Fruit fly (Drosophila melanogaster) ovary, adult (tissue): ENCODE data around the gene CG17118.

Experiments used
- CG17801 ChIP-seq: fragments of 200-800 bp; optimal IDR thresholded peaks from 2 replicates; lab custom pipeline; 2019; ENCODE audit warnings: missing biosample characterization, mild to moderate bottlenecking, missing genetic modification characterization, moderate library complexity; ENCODE audit not compliant: partially characterized antibody

CG17118 gene

DNA sequence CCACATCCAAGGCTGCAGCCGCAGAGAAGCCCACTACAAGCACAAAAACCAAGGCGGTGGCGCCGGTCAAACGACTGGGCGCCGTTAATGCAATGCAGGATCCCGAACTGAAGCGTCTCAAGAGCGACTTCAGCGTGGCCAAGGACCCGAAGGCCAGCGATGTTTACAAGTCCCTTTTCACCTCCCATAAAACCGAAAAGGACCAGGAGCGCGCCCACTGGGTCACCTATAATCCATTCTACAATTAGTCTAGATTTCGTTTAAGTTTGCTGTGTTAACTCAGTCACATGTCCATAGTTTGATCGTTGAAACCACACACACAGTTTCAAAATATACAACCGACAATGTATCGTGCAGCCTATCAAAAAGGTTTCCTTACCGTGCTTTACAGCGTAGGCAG, at the start of gene CG17118:
CG17118 (plus strand) TSS at position 301 of the 400 bp plus-strand sequence.
- no peak for TF ChIP-seq CG17801 (GFP tag; lab: Kevin White, UChicago)

DNA sequence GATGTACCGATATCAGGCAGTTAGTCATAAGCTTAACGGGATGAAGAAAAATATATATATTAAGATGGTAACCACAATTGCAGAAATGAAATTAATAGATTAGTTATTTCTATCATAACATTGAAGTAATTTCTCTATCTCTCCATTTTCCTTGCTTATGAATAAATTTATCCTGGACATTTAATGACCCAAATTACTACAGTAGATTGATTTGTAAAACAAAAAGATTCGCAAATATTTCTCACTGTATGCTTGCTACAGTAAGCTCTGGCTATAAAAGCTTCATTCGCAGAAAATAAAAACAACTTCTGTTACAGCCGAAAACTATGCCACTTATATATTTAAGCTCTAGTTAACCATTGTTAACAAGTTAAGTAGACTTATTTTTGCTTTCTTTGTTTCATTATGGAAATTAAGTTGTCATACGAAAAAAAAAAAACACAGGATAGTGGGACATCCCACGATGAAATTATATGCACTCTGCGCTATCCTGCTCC, 49.4 kb upstream of the CG17118 start, which contains the start of gene CG17105:
CG17105 (plus strand) TSS at position 447 of the 497 bp plus-strand sequence.
- TF ChIP-seq CG17801 (GFP tag; lab: Kevin White, UChicago), result no peak

DNA sequence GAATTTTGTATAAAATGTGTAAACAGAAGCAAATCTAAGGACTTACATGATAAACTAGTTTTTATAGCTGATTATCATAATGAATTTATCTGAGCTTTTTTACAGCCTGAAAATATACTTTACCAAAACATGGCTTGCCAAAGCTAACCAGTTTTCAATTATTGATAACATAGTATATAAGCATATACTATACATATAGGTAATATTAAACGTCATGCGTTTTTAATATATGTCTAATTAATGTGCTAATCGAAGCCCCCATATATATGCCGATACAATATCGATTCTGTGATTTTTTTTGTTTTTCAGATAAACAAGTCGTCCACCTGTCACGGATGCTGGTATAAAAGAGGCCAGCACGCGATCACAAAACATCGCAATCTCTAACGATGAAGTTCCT, 48.5 kb upstream of the CG17118 start, which contains the start of gene CG17107:
CG17107 (plus strand) TSS at position 301 of the 400 bp plus-strand sequence.
- no peak for TF ChIP-seq CG17801 (GFP tag; lab: Kevin White, UChicago)

DNA sequence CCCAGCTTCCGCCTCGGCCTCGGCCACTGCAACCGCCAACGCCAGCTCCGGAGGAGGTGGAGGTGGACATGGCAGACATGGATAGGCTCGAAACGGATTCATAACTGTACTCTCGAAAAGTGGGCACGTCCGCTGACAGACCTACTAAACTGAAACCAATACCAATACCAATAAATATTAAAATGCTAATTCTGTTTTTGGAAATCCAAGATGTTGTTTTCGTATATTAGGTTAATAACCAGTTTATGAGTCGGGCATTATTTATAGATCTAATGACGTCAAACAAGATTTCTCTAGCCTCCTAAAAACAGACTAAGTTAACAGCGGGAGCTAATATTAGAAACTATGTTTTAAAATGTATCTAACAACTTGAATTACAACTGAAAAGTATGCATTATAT, 47.9 kb upstream of the CG17118 start:
- TF ChIP-seq CG17801 (GFP tag; lab: Kevin White, UChicago), result no peak

DNA sequence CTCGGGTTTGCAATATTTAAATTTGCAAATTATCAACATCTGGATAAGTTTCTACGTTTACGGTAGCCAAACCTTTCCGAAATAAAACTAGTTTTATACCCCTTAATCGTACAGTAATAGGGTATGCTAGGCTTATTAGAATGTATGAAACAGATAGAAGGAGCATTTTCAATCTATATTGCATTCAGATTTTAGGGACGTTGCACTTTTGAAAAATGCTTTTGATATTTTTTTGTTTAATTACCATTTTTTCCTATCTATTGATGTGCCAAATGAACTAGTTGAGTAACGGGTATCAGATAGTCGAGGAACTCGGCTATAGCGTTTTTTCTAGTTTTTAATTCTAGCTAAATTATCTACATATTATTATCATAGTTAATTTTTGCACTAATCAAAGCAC, 47.1 kb upstream of the CG17118 start:
- no peak for TF ChIP-seq CG17801 (GFP tag; lab: Kevin White, UChicago)

DNA sequence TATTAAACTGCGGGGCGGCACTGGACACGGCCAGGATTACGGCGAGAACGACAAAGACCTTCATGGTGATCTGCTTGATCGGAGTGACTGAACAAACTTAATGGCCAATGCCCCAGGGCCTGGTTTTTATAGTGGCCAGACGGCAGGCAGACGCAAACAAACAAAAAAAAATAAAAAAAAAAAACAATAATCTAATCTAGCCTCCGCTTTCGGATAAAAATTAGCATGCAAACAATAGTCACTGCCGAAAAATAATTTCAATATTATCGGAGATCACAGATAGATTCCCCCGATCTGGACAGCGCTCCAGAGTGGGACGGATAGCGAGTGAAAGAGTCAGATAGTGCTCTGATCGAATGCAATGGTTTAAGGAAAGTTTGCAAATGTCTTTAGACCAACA, 45.7 kb upstream of the CG17118 start, which contains the start of gene CG7299:
CG7299 (minus strand) TSS at position 101 of the 400 bp plus-strand sequence.
- TF ChIP-seq CG17801 (GFP tag; lab: Kevin White, UChicago), result no peak

DNA sequence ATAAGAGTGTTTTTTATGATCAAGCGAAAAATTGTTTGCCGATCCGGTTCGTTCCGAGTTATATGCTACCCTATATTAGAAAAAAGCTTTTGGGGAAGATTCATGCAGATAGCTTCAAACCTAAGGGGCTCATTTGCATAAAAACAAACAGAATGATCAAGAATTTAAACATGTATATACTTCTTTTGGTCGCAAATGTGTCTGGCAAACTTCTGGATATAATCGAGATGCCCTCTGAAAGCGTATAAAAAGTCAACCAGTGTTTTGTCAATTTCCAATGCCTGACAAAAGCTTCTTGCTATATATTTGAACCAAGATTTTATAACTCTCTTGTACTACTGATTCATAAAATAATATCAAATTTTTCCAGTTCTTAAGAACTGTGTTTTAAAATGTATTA, 44.4 kb upstream of the CG17118 start:
- no peak for TF ChIP-seq CG17801 (GFP tag; lab: Kevin White, UChicago)

DNA sequence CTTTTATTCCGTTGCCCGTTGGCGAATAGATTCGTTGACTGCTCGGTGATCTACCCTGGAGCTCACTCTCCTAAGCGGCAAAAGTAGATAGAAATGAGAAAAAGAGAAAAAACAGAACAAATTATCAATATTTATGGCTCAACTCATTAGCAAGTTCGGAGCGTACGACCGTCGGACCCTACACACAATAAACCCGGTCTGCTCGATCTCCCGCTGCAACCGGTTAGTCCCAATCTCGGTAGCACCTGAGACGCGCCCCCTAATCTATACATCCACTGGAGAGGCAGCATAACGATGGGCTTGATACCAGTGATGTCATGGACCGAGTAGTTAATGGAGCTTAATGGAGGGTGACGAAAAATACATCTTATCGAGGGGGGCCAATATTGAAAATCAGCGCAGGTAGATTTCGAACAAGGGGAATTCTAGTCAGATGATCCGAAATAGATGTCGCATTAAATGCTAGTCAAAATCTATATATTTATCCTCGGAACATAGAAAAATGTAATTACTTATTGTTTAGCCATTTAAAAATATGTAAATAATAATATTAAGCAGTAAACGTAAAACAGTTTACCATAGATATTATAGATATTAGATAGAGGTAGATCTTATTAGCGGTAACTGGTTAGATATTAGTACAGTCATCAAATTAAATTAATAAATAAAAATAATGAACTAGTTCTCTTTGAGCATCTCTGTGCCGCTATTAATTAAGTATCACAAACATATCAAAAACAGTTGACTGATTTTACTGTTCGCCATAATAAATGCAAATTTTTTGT, 42.9 kb upstream of the CG17118 start, which contains the start of gene CG7296:
CG7296 (minus strand) TSS at position 58 of the 785 bp plus-strand sequence.
- TF ChIP-seq CG17801 (GFP tag; lab: Kevin White, UChicago), result no peak

DNA sequence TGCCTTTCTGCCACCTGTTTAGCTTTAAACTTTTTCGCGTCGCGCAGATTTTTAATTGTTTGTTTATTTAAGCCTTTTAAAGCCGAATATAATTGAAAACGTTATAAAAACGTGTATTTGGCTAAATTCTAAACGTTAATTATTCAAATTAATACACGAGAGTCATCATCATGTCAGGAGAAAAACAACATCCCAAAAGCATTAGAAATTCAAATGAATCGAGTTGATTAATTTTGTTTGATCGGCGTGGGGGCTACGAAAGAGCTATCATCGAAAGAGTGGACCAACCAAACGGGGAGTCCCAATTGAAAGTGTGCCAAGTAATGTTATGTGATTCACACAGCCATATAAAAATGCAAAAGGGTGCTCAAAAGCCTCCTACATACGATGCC, 42.3 kb upstream of the CG17118 start:
- no peak for TF ChIP-seq CG17801 (GFP tag; lab: Kevin White, UChicago)

DNA sequence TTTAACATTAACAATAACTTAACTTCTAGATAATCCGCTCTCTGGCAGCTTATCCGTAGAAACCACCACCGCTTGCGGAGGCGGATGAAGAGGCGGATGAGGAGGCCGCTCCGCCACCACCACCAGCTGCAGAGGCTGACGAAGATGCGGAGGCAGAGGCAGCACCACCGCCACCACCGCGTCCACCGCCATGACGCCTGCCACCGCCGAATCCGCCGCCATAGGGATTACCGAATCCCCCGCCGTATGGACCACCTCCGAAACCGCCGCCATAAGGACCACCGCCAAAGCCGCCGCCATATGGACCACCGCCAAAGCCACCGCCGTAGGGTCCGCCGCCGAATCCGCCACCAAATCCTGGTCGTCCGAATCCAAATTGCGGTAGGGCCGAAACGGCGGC, 41.3 kb upstream of the CG17118 start:
- no peak for TF ChIP-seq CG17801 (GFP tag; lab: Kevin White, UChicago)

DNA sequence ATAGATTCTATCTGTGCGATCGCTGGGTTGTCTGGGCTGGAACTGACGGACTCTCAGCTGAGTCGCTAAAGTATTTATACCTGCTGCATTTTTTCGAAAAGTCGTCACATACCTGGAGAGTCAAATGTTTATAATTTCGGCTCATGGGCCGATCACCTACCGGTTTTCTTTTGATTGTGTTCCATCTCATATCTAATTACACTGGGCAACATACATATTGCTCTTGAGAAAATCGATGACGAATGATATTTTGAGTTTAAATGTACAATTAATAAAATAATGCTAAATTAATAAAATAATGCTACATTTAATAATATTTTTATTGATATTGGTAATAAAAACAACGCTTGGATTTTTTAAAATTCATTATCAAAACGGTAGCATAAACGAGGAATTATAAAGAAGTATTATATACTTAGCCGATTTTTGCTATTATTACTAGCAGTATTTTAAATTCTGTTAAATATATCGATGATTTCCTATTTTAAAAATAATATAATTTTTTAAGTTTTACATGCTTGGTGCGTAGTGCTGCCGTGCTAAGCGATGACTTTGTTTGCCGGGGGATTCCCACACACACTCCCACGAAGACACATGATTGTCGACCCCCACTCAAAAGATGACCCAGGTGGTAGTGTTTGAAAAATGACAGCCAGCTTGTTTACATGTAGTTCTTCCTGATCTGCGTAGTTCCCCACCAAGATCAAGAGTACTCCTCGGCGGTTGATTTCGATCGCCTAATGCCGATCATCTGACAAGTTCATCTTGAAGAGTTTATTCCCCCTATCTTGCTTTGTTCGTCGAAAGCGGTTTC, 40.6 kb upstream of the CG17118 start, which contains the start of gene CG7294:
CG7294 (minus strand) TSS at position 51 of the 814 bp plus-strand sequence.
- no peak for TF ChIP-seq CG17801 (GFP tag; lab: Kevin White, UChicago)

DNA sequence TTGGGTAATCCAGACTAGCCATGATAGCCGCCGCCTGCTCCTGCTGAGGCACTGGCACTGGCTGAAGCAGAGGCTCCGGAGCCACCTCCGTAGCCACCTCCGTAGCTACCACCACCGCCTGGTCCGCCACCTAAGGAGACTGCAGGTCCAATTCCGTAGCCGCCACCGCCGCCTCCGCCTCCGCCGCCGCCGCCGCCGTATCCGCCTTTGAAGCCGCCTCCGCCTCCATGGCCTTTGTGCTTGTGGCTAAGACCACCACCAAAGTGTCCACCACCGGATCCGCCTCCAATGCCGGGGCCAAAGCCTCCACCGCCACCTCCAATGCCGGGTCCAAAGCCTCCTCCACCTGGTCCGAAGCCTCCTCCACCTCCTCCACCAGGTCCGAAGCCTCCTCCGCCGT, 37.0 kb upstream of the CG17118 start:
- TF ChIP-seq CG17801 (GFP tag; lab: Kevin White, UChicago), result no peak

DNA sequence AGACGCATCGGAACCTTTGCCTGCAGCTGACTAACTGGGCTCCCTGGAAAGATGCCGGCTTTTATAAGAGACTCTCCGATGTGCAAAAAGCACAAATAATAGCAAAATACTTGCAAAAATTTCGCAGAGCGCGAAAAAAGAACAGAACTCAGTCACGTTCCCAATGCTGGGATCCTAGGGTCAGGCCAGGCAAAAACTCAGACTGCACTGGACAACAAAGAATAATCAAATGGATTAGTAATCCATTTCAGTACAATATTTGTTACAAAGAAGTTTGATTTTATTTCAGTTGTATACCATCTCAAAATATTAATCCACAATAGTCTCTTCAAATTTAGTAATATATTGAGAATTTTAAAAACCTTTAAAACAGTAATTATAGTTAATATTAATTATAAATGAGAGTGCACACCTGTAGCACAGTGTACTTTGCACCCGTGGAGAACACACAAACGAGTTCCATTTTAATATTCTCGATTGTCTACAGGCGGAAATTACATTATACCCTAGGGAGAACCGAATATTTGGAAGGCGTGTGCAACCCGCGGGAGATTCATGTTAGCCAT, 35.9 kb upstream of the CG17118 start, which contains the start of gene CG17108:
CG17108 (minus strand) TSS at position 51 of the 566 bp plus-strand sequence.
- TF ChIP-seq CG17801 (GFP tag; lab: Kevin White, UChicago), result no peak

DNA sequence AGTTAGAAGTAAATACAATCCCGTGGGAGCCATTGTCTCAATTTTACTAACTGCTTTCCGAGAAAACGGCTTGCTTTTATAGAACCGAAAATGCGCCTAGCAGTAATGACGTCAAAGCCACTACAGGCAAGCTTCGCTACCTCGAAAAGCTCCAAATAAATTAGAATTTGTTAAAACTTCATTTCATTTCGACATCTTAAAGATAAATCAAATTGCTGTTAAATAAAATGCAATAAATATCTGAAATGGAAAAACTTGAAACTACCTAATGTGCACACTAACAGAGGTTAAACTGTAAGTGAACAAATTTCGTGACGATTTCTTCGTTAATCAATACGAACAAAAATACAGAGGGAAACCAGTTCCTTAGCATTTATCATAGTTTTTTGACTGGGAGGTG, 32.1 kb upstream of the CG17118 start, which contains the start of gene CG7300:
CG7300 (minus strand) TSS at position 52 of the 400 bp plus-strand sequence.
- TF ChIP-seq CG17801 (GFP tag; lab: Kevin White, UChicago), result no peak
